Fruit fly (Drosophila melanogaster): ENCODE measurements around the gene Klp31E.
A peak's percentile ranks its signal among the peaks of the same experiment; 100 is the strongest.

Klp31E gene

dm6 chr2L:10428528-10428927 lies 14.7 kb downstream of the Klp31E start, which contains the start of gene CG5188 (continued):
- TF ChIP-seq CG9932 (GFP tag; IDR thresholded peaks at IDR 0.05) = peak; percentile 62; the same call in 1 of the 2 replicates
- TF ChIP-seq Bteb2 (GFP tag; optimal IDR thresholded peaks at IDR 0.05) = no peak
- 0 out of 4 replicates have a peak, but pooled peaks have one; percentile 20 for TF ChIP-seq chinmo (GFP tag; IDR thresholded peaks at IDR 0.05; ENCODE audit: partially characterized antibody)
- TF ChIP-seq jumu (GFP tag; optimal IDR thresholded peaks at IDR 0.05) = peak; percentile 13
- peak; percentile 17 for TF ChIP-seq fd96Cb (tag; optimal IDR thresholded peaks at IDR 0.05)
- TF ChIP-seq knrl (GFP tag; IDR thresholded peaks at IDR 0.05; ENCODE audit: partially characterized antibody) = peak; percentile 20; the same call in 1 of the 3 replicates
- TF ChIP-seq CG34422 (GFP tag; IDR thresholded peaks at IDR 0.05) = peak; percentile 63; the same call in 2 of the 3 replicates
- TF ChIP-seq Optix (GFP tag; IDR thresholded peaks at IDR 0.05) = no peak
- TF ChIP-seq CG33557 (GFP tag; optimal IDR thresholded peaks at IDR 0.05) = no peak
- no peak for TF ChIP-seq fru (optimal IDR thresholded peaks at IDR 0.05)
- TF ChIP-seq Asciz (GFP tag; optimal IDR thresholded peaks at IDR 0.05) = peak; percentile 42
- TF ChIP-seq CG3281 (GFP tag; optimal IDR thresholded peaks at IDR 0.05) = peak; percentile 40
- TF ChIP-seq BtbVII (GFP tag; optimal IDR thresholded peaks at IDR 0.05) = no peak
- peak; percentile 48 for TF ChIP-seq lilli (GFP tag; optimal IDR thresholded peaks at IDR 0.05)
- TF ChIP-seq Stat92E (GFP tag; optimal IDR thresholded peaks at IDR 0.05) = no peak
- TF ChIP-seq CG12769 (tag; optimal IDR thresholded peaks at IDR 0.05) = no peak
- TF ChIP-seq CG10209 (GFP tag; optimal IDR thresholded peaks at IDR 0.05) = no peak
- no peak for TF ChIP-seq Sox102F (GFP tag; optimal IDR thresholded peaks at IDR 0.05)
- TF ChIP-seq fu2 (GFP tag; optimal IDR thresholded peaks at IDR 0.05) = no peak
- peak; percentile 60 for TF ChIP-seq CG17359 (tag; optimal IDR thresholded peaks at IDR 0.05)
- TF ChIP-seq CG3065 (GFP tag; optimal IDR thresholded peaks at IDR 0.05) = no peak
- no peak for TF ChIP-seq Myb (GFP tag; optimal IDR thresholded peaks at IDR 0.05)
- no peak for TF ChIP-seq Elba2 (GFP tag; optimal IDR thresholded peaks at IDR 0.05)
- TF ChIP-seq CG4404 (GFP tag; IDR thresholded peaks at IDR 0.05) = no peak
- no peak for TF ChIP-seq mld (GFP tag; IDR thresholded peaks at IDR 0.05; ENCODE audit: partially characterized antibody)
- peak; percentile 54; the same call in 1 of the 2 replicates for TF ChIP-seq CG5953 (GFP tag; IDR thresholded peaks at IDR 0.05)
- no peak for TF ChIP-seq ac (GFP tag; optimal IDR thresholded peaks at IDR 0.05)
- TF ChIP-seq CG17186 (GFP tag; optimal IDR thresholded peaks at IDR 0.05) = no peak
- TF ChIP-seq Mes4 (GFP tag; optimal IDR thresholded peaks at IDR 0.05) = no peak
- TF ChIP-seq CG3163 (GFP tag; optimal IDR thresholded peaks at IDR 0.05) = no peak
- no peak for TF ChIP-seq Kr (GFP tag; optimal IDR thresholded peaks at IDR 0.05)
- no peak for TF ChIP-seq CG18011 (GFP tag; optimal IDR thresholded peaks at IDR 0.05)
- no peak for TF ChIP-seq emc (GFP tag; optimal IDR thresholded peaks at IDR 0.05)
- no peak for TF ChIP-seq psq (GFP tag; optimal IDR thresholded peaks at IDR 0.05)
- TF ChIP-seq CG6791 (GFP tag; IDR thresholded peaks at IDR 0.05; ENCODE audit: partially characterized antibody) = 0 out of 3 replicates have a peak, but pooled peaks have one; percentile 45
- no peak for TF ChIP-seq cato (GFP tag; optimal IDR thresholded peaks at IDR 0.05; ENCODE audit: borderline replicate concordance)
- no peak for TF ChIP-seq Usf (GFP tag; optimal IDR thresholded peaks at IDR 0.05)
- no peak for TF ChIP-seq fd64A (GFP tag; optimal IDR thresholded peaks at IDR 0.05)
- TF ChIP-seq Antp (GFP tag; optimal IDR thresholded peaks at IDR 0.05) = no peak
- TF ChIP-seq Sry-δ (GFP tag; optimal IDR thresholded peaks at IDR 0.05) = no peak
- TF ChIP-seq sug (tag; optimal IDR thresholded peaks at IDR 0.05) = peak; percentile 35
- peak; percentile 42 for TF ChIP-seq CG34376 (GFP tag; optimal IDR thresholded peaks at IDR 0.05)
- no peak for TF ChIP-seq CG32772 (GFP tag; IDR thresholded peaks at IDR 0.05)
- no peak for TF ChIP-seq Lhr (GFP tag; optimal IDR thresholded peaks at IDR 0.05)
- TF ChIP-seq CG10267 (tag; optimal IDR thresholded peaks at IDR 0.05) = peak; percentile 64
- TF ChIP-seq Deaf1 (tag; optimal IDR thresholded peaks at IDR 0.05) = no peak
- TF ChIP-seq HHEX (GFP tag; optimal IDR thresholded peaks at IDR 0.05) = no peak
- no peak for TF ChIP-seq CG18476 (GFP tag; optimal IDR thresholded peaks at IDR 0.05)
- TF ChIP-seq sr (GFP tag; IDR thresholded peaks at IDR 0.05) = no peak
- no peak for TF ChIP-seq Atf-2 (GFP tag; optimal IDR thresholded peaks at IDR 0.05)
- TF ChIP-seq Nf-YB (GFP tag; optimal IDR thresholded peaks at IDR 0.05) = peak; percentile 7

All from whole organism, embryonic.